Worm (Caenorhabditis elegans) whole organism, L1 larva: ENCODE measurements around the gene M04B2.4.

ENCODE experiments used
- C04F5.9 ChIP-seq: sonication (generic microtip); optimal IDR thresholded peaks from 2 replicates; lab custom pipeline; 2016; ENCODE audit warnings: missing genetic modification characterization, missing compliant biosample characterization
- C16A3.4 ChIP-seq: fragments of 150-350 bp; optimal IDR thresholded peaks from 2 replicates; lab custom pipeline; 2014; ENCODE audit warnings: missing biosample characterization, missing genetic modification characterization
- C34B4.2 ChIP-seq: sonication (generic microtip); optimal IDR thresholded peaks from 2 replicates; lab custom pipeline; 2017; ENCODE audit warnings: mild to moderate bottlenecking, missing genetic modification characterization, missing compliant biosample characterization
- aha-1 ChIP-seq: fragments of 150-350 bp; optimal IDR thresholded peaks from 2 replicates; lab custom pipeline; 2014; ENCODE audit warnings: missing biosample characterization, missing genetic modification characterization
- aly-2 ChIP-seq: fragments of 150-350 bp; optimal IDR thresholded peaks from 2 replicates; lab custom pipeline; 2014; ENCODE audit warnings: missing biosample characterization, missing genetic modification characterization
- ama-1 ChIP-seq: fragments of 150-350 bp; optimal IDR thresholded peaks from 2 replicates; lab custom pipeline; 2014
- blmp-1 ChIP-seq: fragments of 150-350 bp; optimal IDR thresholded peaks from 2 replicates; lab custom pipeline; 2014; ENCODE audit warnings: missing biosample characterization, missing genetic modification characterization
- ceh-63 ChIP-seq: fragments of 200-800 bp; sonication (Bioruptor generic); optimal IDR thresholded peaks from 2 replicates; lab custom pipeline; 2018; ENCODE audit warnings: mild to moderate bottlenecking, missing genetic modification characterization, missing compliant biosample characterization
- ceh-8 ChIP-seq: fragments of 200-800 bp; sonication (Bioruptor generic); optimal IDR thresholded peaks from 2 replicates; lab custom pipeline; 2018; ENCODE audit warnings: mild to moderate bottlenecking, missing genetic modification characterization, moderate library complexity, missing compliant biosample characterization
- ceh-82 ChIP-seq, 3 experiments: fragments of 150-350 bp in 1 of 3; sonication (generic microtip) in 2 of 3; optimal IDR thresholded peaks; 2 replicates each; lab custom pipeline; 2014 to 2017; ENCODE audit warnings: missing biosample characterization in 3 of 3, missing genetic modification characterization in 3 of 3
- dpl-1 ChIP-seq, 3 experiments: fragments of 150-350 bp in 2 of 3; sonication (generic microtip) in 1 of 3; optimal IDR thresholded peaks; 2 replicates each; lab custom pipeline; 2014 to 2017; ENCODE audit warnings: missing biosample characterization in 3 of 3, missing genetic modification characterization in 3 of 3, missing genetic modification reagents in 3 of 3
- dsc-1 ChIP-seq: sonication (generic microtip); optimal IDR thresholded peaks from 2 replicates; lab custom pipeline; 2016; ENCODE audit warnings: mild to moderate bottlenecking, missing genetic modification characterization, missing compliant biosample characterization
- efl-1 ChIP-seq, 4 experiments: fragments of 150-350 bp; optimal IDR thresholded peaks in 3 of 4; peaks in 1 of 4; 1 replicate in 1 of 4; 2 replicates in 3 of 4; lab custom pipeline; 2014; ENCODE audit warnings: missing biosample characterization in 2 of 4, missing genetic modification characterization in 2 of 4, missing genetic modification reagents in 2 of 4
- efl-3 ChIP-seq: fragments of 200-800 bp; sonication (Bioruptor generic); optimal IDR thresholded peaks from 2 replicates; lab custom pipeline; 2018; ENCODE audit warnings: mild to moderate bottlenecking, missing genetic modification characterization, missing compliant biosample characterization
- egl-13 ChIP-seq: sonication (generic microtip); optimal IDR thresholded peaks from 2 replicates; lab custom pipeline; 2016; ENCODE audit warnings: missing genotype, missing genetic modification reagents, missing genetic modification characterization, missing compliant biosample characterization
- elt-2 ChIP-seq: sonication (generic microtip); optimal IDR thresholded peaks from 2 replicates; lab custom pipeline; 2016; ENCODE audit warnings: missing genetic modification characterization, mild to moderate bottlenecking, inconsistent platforms, missing compliant biosample characterization, missing genetic modification reagents
- fkh-8 ChIP-seq: sonication (generic microtip); optimal IDR thresholded peaks from 2 replicates; lab custom pipeline; 2016; ENCODE audit warnings: mild to moderate bottlenecking, missing genetic modification characterization, missing compliant biosample characterization
- fos-1 ChIP-seq: fragments of 150-350 bp; optimal IDR thresholded peaks from 2 replicates; lab custom pipeline; 2014; ENCODE audit warnings: missing biosample characterization, missing genetic modification characterization
- grh-1 ChIP-seq: fragments of 200-800 bp; sonication (Bioruptor generic); IDR thresholded peaks from 2 replicates; pipeline ENCODE4 v1.3.6; 2022; ENCODE audit warnings: missing genetic modification reagents, missing genetic modification characterization, missing compliant biosample characterization
- hlh-4 ChIP-seq: sonication (generic microtip); optimal IDR thresholded peaks from 2 replicates; lab custom pipeline; 2016; ENCODE audit warnings: mild to moderate bottlenecking, missing genetic modification characterization, missing compliant biosample characterization
- hpl-2 ChIP-seq: fragments of 150-350 bp; optimal IDR thresholded peaks from 2 replicates; lab custom pipeline; 2014; ENCODE audit warnings: missing biosample characterization, missing genetic modification reagents, missing genetic modification characterization
- isw-1 ChIP-seq: fragments of 200-800 bp; sonication (Bioruptor generic); IDR thresholded peaks from 2 replicates; pipeline ENCODE4 v1.3.6; 2022; ENCODE audit warnings: missing genetic modification characterization, missing compliant biosample characterization
- lin-13 ChIP-seq: fragments of 150-350 bp; optimal IDR thresholded peaks from 2 replicates; lab custom pipeline; 2014; ENCODE audit warnings: missing biosample characterization, missing genetic modification reagents, missing genetic modification characterization
- lin-14 ChIP-seq: fragments of 200-800 bp; sonication (Bioruptor generic); optimal IDR thresholded peaks from 2 replicates; lab custom pipeline; 2018; ENCODE audit warnings: mild to moderate bottlenecking, missing genetic modification characterization, moderate library complexity, missing compliant biosample characterization
- lin-15B ChIP-seq: fragments of 150-350 bp; sonication (generic microtip); optimal IDR thresholded peaks from 3 replicates; lab custom pipeline; 2014; ENCODE audit warnings: missing biosample characterization, missing genetic modification characterization
- lin-35 ChIP-seq, 2 experiments: fragments of 150-350 bp; optimal IDR thresholded peaks; 2 replicates each; lab custom pipeline; 2014; ENCODE audit warnings: missing biosample characterization in 2 of 2, missing genetic modification characterization in 2 of 2, missing genetic modification reagents in 2 of 2
- lin-39 ChIP-seq: fragments of 150-350 bp; optimal IDR thresholded peaks from 2 replicates; lab custom pipeline; 2014; ENCODE audit warnings: missing biosample characterization, missing genetic modification reagents, missing genetic modification characterization
- lsy-2 ChIP-seq, 2 experiments: fragments of 150-350 bp; optimal IDR thresholded peaks; 2 replicates each; lab custom pipeline; 2014; ENCODE audit warnings: missing biosample characterization in 2 of 2, missing genetic modification characterization in 2 of 2
- mab-9 ChIP-seq: fragments of 200-800 bp; sonication (Bioruptor generic); IDR thresholded peaks from 2 replicates; pipeline ENCODE4 v1.3.6; 2022; ENCODE audit warnings: missing genetic modification reagents, missing genetic modification characterization, missing compliant biosample characterization
- mdl-1 ChIP-seq, 2 experiments: fragments of 150-350 bp; optimal IDR thresholded peaks; 2 replicates each; lab custom pipeline; 2014 to 2017; ENCODE audit warnings: missing biosample characterization in 2 of 2, missing genetic modification characterization in 2 of 2, inconsistent platforms in 1 of 2
- mep-1 ChIP-seq: fragments of 150-350 bp; optimal IDR thresholded peaks from 2 replicates; lab custom pipeline; 2014; ENCODE audit warnings: missing biosample characterization, missing genetic modification characterization
- nhr-11 ChIP-seq: fragments of 150-350 bp; optimal IDR thresholded peaks from 2 replicates; lab custom pipeline; 2014; ENCODE audit warnings: missing biosample characterization, missing genetic modification characterization
- nhr-12 ChIP-seq: sonication (generic microtip); optimal IDR thresholded peaks from 2 replicates; lab custom pipeline; 2017; ENCODE audit warnings: missing biosample characterization, missing genetic modification characterization
- nhr-19 ChIP-seq: fragments of 200-800 bp; sonication (Bioruptor generic); conservative IDR thresholded peaks from 2 replicates; pipeline ENCODE4 v1.3.6; 2022; ENCODE audit warnings: missing genetic modification characterization, missing compliant biosample characterization
- nhr-28 ChIP-seq: fragments of 150-350 bp; optimal IDR thresholded peaks from 2 replicates; lab custom pipeline; 2014; ENCODE audit warnings: missing biosample characterization, missing genetic modification characterization
- nhr-71 ChIP-seq: sonication (generic microtip); optimal IDR thresholded peaks from 2 replicates; lab custom pipeline; 2016; ENCODE audit warnings: mild to moderate bottlenecking, missing genetic modification characterization, moderate library complexity, missing compliant biosample characterization
- nhr-85 ChIP-seq: sonication (generic microtip); peaks from one replicate; lab custom pipeline; 2016; ENCODE audit warnings: missing genetic modification characterization, inconsistent platforms, missing compliant biosample characterization
- rnt-1 ChIP-seq: sonication (generic microtip); optimal IDR thresholded peaks from 2 replicates; lab custom pipeline; 2016; ENCODE audit warnings: mild to moderate bottlenecking, missing genetic modification characterization, moderate library complexity, missing compliant biosample characterization
- skn-1 ChIP-seq: fragments of 150-350 bp; optimal IDR thresholded peaks from 2 replicates; lab custom pipeline; 2014; ENCODE audit warnings: missing biosample characterization, missing genetic modification characterization
- snpc-4 ChIP-seq: fragments of 150-350 bp; optimal IDR thresholded peaks from 2 replicates; lab custom pipeline; 2014; ENCODE audit warnings: missing biosample characterization, missing genetic modification characterization
- sptf-1 ChIP-seq: fragments of 150-350 bp; optimal IDR thresholded peaks from 2 replicates; lab custom pipeline; 2014; ENCODE audit warnings: missing biosample characterization, missing genetic modification characterization
- swsn-7 ChIP-seq: sonication (generic microtip); optimal IDR thresholded peaks from 2 replicates; lab custom pipeline; 2016; ENCODE audit warnings: missing genetic modification characterization, missing compliant biosample characterization
- tbx-2 ChIP-seq: sonication (generic microtip); optimal IDR thresholded peaks from 2 replicates; lab custom pipeline; 2016; ENCODE audit warnings: missing genetic modification characterization, missing compliant biosample characterization
- tlp-1 ChIP-seq: fragments of 150-350 bp; optimal IDR thresholded peaks from 2 replicates; lab custom pipeline; 2014; ENCODE audit warnings: missing biosample characterization, missing genetic modification characterization
- unc-86 ChIP-seq: sonication (generic microtip); optimal IDR thresholded peaks from 2 replicates; lab custom pipeline; 2016; ENCODE audit warnings: missing genetic modification characterization, missing compliant biosample characterization
- unc-98 ChIP-seq: fragments of 200-800 bp; sonication (Bioruptor generic); IDR thresholded peaks from 2 replicates; pipeline ENCODE4 v1.3.6; 2022; ENCODE audit warnings: missing genetic modification characterization, missing compliant biosample characterization

Gene M04B2.4

ce11 chrIV:11524241-11524692, 3.4 kb upstream of the M04B2.4 start, which contains the start of gene mep-1 (continued):
- TF ChIP-seq hpl-2, result no peak
- peak; percentile 66 for TF ChIP-seq skn-1 (tag; lab: Kevin White, UChicago)
- TF ChIP-seq dsc-1 (tag; lab: Kevin White, UChicago), result peak; percentile 47
- TF ChIP-seq lsy-2 (tag; optimal IDR thresholded peaks at IDR 0.05; lab: Kevin White, UChicago), result peak; percentile 59 to 74
- TF ChIP-seq mdl-1 (tag; optimal IDR thresholded peaks at IDR 0.05; lab: Kevin White, UChicago), result peak in 1 of 2 experiments; percentile 32
- no peak for TF ChIP-seq efl-3
- peak; percentile 34 for TF ChIP-seq snpc-4 (tag; lab: Kevin White, UChicago)
- TF ChIP-seq grh-1 (GFP tag; lab: Robert Waterston, UW), result no peak
- no peak for TF ChIP-seq nhr-12 (tag; lab: Kevin White, UChicago)
- TF ChIP-seq swsn-7 (tag; lab: Kevin White, UChicago), result peak; percentile 75
- TF ChIP-seq nhr-85 (tag; lab: Kevin White, UChicago), result no peak
- TF ChIP-seq lin-14 (GFP tag; lab: Kevin White, UChicago), result peak; percentile 91
- no peak for TF ChIP-seq nhr-28 (tag; lab: Kevin White, UChicago)
- TF ChIP-seq C34B4.2 (tag; lab: Kevin White, UChicago), result no peak
- no peak for TF ChIP-seq blmp-1
- TF ChIP-seq fkh-8 (tag; lab: Kevin White, UChicago), result peak; percentile 84
- no peak for TF ChIP-seq nhr-11 (tag; lab: Kevin White, UChicago)
- TF ChIP-seq rnt-1 (tag; lab: Kevin White, UChicago), result peak; percentile 87
- TF ChIP-seq ceh-8 (GFP tag; lab: Kevin White, UChicago), result no peak
- TF ChIP-seq egl-13, result peak; percentile 49
- TF ChIP-seq tlp-1 (tag; lab: Kevin White, UChicago), result no peak
- peak; percentile 67 for TF ChIP-seq lin-15B (tag; lab: Kevin White, UChicago)
- peak; percentile 73 for TF ChIP-seq nhr-71 (tag; lab: Kevin White, UChicago)
- peak; percentile 77 for TF ChIP-seq lin-13 (GFP tag; lab: Kevin White, UChicago)
- peak; percentile 52 for TF ChIP-seq unc-86 (tag; lab: Kevin White, UChicago)
- peak; percentile 33 for TF ChIP-seq tbx-2 (tag; lab: Kevin White, UChicago)
- no peak; the same call in 1 of the 2 replicates for TF ChIP-seq mab-9 (GFP tag; lab: Robert Waterston, UW)
- TF ChIP-seq ceh-63 (GFP tag; lab: Kevin White, UChicago), result no peak
- peak; percentile 11 for TF ChIP-seq C04F5.9 (tag; lab: Kevin White, UChicago)
- TF ChIP-seq unc-98 (GFP tag; lab: Robert Waterston, UW), result no peak
- peak; percentile 14 to 77 (median 57) for TF ChIP-seq ceh-82 (tag; optimal IDR thresholded peaks at IDR 0.05; lab: Kevin White, UChicago)
- TF ChIP-seq isw-1 (GFP tag; lab: Robert Waterston, UW), result peak; percentile 38; the same call in 1 of the 2 replicates

ce11 chrIV:11523685-11524084, 2.9 kb upstream of the M04B2.4 start:
- TF ChIP-seq nhr-85 (tag; lab: Kevin White, UChicago) (peak; percentile 46), efl-1 (optimal IDR thresholded peaks at IDR 0.05; lab: Kevin White, UChicago) (no peak), efl-1 (GFP tag; optimal IDR thresholded peaks at IDR 0.05 in 1 of 2; lab: Kevin White, UChicago) (peak in 1 of 2 experiments; percentile 45), lin-39 (tag; lab: Kevin White, UChicago) (no peak), blmp-1 (peak; percentile 7), rnt-1 (tag; lab: Kevin White, UChicago) (no peak), fos-1 (tag; lab: Kevin White, UChicago) (no peak), lin-35 (GFP tag; optimal IDR thresholded peaks at IDR 0.05; lab: Kevin White, UChicago) (peak in 1 of 2 experiments; percentile 7)

- TF ChIP-seq lin-14 (GFP tag; lab: Kevin White, UChicago) (peak; percentile 95), hlh-4 (no peak), lsy-2 (tag; optimal IDR thresholded peaks at IDR 0.05; lab: Kevin White, UChicago) (peak; percentile 71 to 78), nhr-19 (GFP tag; lab: Robert Waterston, UW) (peak; percentile 70), aha-1 (tag; lab: Kevin White, UChicago) (no peak), aly-2 (tag; lab: Kevin White, UChicago) (peak; percentile 68), isw-1 (GFP tag; lab: Robert Waterston, UW) (peak; percentile 34; the same call in 1 of the 2 replicates), efl-1 (optimal IDR thresholded peaks at IDR 0.05; lab: Kevin White, UChicago) (peak; percentile 76 to 88), efl-1 (GFP tag; optimal IDR thresholded peaks at IDR 0.05 in 1 of 2; lab: Kevin White, UChicago) (peak; percentile 39 to 90), C16A3.4 (tag; lab: Kevin White, UChicago) (peak; percentile 37), mep-1 (tag; lab: Kevin White, UChicago) (peak; percentile 98), ceh-82 (tag; optimal IDR thresholded peaks at IDR 0.05; lab: Kevin White, UChicago) (peak; percentile 26 to 67 (median 37)), elt-2 (tag; lab: Kevin White, UChicago) (peak; percentile 27), lin-15B (tag; lab: Kevin White, UChicago) (peak; percentile 50), ama-1 (lab: Kevin White, UChicago) (peak; percentile 73), dpl-1 (GFP tag; optimal IDR thresholded peaks at IDR 0.05; lab: Kevin White, UChicago) (peak; percentile 29 to 56 (median 55)), grh-1 (GFP tag; lab: Robert Waterston, UW) (peak; percentile 25; the same call in 1 of the 2 replicates), nhr-11 (tag; lab: Kevin White, UChicago) (peak; percentile 70), sptf-1 (tag; lab: Kevin White, UChicago) (no peak), mdl-1 (tag; optimal IDR thresholded peaks at IDR 0.05; lab: Kevin White, UChicago) (peak in 1 of 2 experiments; percentile 66)
Measured at ce11 chrIV:11522225-11522952, 1.6 kb upstream of the M04B2.4 start.
